Fruit fly (Drosophila melanogaster): ENCODE measurements around the gene RpLP1.
"Not testable (repeated sequence)": the region's sequence is repeated elsewhere in the genome, so short reads cannot be mapped to it uniquely, and the experiment has no call there.

Gene RpLP1

DNA sequence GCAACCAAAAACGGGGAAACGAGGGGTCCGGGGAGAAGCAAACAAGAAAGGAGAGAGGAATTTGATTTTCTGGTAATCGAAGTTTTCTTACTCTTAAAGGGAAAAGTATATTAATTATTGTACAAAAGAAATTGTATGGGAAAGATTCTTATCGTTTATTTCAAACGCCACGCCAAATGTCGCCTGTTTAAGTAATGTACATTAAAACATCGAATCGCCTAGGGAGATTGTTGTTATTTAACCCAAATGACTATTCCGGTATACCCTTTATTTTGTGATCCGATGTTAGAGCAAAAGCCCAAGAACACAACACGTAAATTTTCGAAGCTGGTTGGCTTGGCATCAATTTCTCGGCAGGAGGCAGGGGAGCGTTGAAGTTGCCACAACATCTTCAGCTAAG, 19.6 kb downstream of the RpLP1 start:
- TF ChIP-seq CG17801 (GFP tag; optimal IDR thresholded peaks at IDR 0.05; ENCODE audit: partially characterized antibody), result no peak

dm6 chr2L:440638-441454, 21.1 kb downstream of the RpLP1 start:
- no peak for TF ChIP-seq CG17801 (GFP tag; optimal IDR thresholded peaks at IDR 0.05; ENCODE audit: partially characterized antibody)

- TF ChIP-seq CG17801 (GFP tag; optimal IDR thresholded peaks at IDR 0.05; ENCODE audit: partially characterized antibody), result no peak
Observed at dm6 chr2L:441455-441730, 21.6 kb downstream of the RpLP1 start.

DNA sequence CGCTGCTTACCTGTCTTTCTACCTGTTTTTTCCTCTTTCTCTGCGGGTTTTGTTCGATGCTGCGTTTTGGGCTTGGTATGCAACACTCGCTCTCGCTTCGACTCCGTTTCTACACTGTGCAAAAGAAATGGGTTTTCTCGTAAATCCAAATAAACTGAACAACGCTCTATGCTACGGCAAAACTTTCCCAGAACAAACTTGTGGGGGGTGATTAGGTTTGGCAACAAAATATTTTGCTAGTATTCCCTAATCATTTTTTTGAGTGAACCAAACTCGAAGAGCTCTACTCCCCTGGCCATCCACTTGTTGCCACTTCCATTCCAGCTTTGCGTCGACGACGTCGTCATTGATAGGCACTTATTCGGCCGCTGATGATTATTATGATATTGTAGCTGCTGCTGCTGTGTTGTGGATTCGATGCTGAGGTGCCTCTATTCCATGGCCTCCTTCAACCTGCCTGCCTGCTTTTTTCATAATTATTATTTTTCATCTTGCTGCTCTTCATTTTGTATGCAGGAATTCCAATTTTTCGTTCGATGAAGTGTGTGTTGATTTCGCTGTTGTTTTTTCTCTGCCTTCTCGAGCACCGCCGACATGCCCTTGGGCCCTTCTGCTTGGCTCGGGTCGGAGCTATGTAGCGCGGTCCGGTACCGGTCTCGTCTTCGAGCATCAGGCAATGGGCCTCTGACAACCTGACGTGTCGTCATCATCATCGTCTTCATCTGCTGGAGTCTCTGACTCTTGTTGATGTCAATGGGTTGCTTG, 22.4 kb downstream of the RpLP1 start:
- no peak for TF ChIP-seq CG17801 (GFP tag; optimal IDR thresholded peaks at IDR 0.05; ENCODE audit: partially characterized antibody)

DNA sequence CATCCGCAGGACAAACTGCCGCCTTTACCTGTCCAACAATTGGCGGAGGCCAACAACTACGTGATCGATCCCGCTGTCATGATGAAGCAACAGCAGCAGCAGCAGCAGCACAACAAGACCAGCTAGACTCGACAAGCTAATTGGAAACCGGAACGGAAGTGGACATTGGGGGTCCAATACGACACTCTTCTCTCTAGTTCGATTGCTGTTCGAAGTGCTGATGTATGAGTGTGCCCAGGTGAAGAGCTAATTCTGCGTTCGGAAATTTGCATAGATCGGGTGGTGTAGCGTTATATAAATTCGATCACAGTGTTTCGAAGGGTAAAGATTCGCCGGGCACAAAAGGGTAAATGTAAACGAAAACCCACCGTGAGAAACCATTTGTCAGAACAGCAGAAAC, 27.4 kb downstream of the RpLP1 start:
- TF ChIP-seq CG17801 (GFP tag; optimal IDR thresholded peaks at IDR 0.05; ENCODE audit: partially characterized antibody), result no peak

dm6 chr2L:451705-452472, 32.1 kb downstream of the RpLP1 start:
- no peak for TF ChIP-seq CG17801 (GFP tag; optimal IDR thresholded peaks at IDR 0.05; ENCODE audit: partially characterized antibody)

dm6 chr2L:452872-453271, 33.1 kb downstream of the RpLP1 start, which contains the start of the genes crq and shv:
TSS of gene crq (minus strand) at chr2L:453024.
TSS of gene shv (plus strand) at chr2L:453108.
- TF ChIP-seq CG17801 (GFP tag; optimal IDR thresholded peaks at IDR 0.05; ENCODE audit: partially characterized antibody), result peak; percentile 62

DNA sequence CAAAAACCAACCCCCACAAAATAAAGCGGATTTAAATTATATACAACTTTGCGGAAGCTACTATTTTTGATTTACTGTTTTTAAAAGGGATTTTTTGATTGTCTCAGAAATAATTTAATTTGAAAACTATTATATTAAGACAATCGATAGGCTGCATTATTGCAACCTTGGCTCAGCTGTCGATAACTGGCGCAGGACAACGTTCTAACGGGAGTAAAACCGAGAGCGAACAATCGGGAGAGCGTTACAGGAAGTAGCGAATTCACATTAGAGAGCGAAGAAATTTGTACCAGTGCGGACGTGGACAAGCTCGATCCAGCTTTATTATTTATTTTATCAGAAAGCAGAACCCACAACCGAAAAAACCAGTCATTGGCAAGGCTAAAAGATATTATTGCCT, 35.5 kb downstream of the RpLP1 start, which contains the start of gene CG4133:
Gene CG4133 (plus strand): TSS at position 258 of the 400 bp plus-strand sequence.
- TF ChIP-seq CG17801 (GFP tag; optimal IDR thresholded peaks at IDR 0.05; ENCODE audit: partially characterized antibody), result not testable (repeated sequence)

- TF ChIP-seq CG17801 (GFP tag; optimal IDR thresholded peaks at IDR 0.05; ENCODE audit: partially characterized antibody), result no peak
Observed at dm6 chr2L:455738-456137, 36.0 kb downstream of the RpLP1 start.

DNA sequence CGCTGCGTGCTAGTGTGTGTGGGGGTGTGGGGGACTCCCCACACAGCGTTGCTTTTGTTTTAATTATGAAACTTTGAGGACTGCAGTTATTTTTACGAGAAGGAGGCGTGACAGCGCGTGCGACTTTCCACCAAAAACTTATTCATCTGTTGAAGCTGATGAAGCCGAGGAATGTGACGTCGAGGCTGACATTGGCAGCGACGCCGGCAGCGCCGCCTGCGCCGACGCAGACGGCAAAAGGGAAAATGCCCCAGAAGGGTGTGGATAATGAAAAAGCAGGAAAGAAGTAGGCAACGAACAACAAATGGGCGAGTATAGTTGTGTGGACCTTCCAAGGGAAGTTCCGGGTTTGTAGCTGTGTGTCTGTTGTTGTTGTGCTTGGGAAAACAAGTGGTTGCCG, 47.9 kb downstream of the RpLP1 start:
- TF ChIP-seq CG17801 (GFP tag; optimal IDR thresholded peaks at IDR 0.05; ENCODE audit: partially characterized antibody), result no peak

- peak; percentile 33 for TF ChIP-seq CG17801 (GFP tag; optimal IDR thresholded peaks at IDR 0.05; ENCODE audit: partially characterized antibody)
Observed at dm6 chr2L:468745-469358, 49.1 kb downstream of the RpLP1 start.

dm6 chr2L:469912-470311, 50.2 kb downstream of the RpLP1 start:
- TF ChIP-seq CG17801 (GFP tag; optimal IDR thresholded peaks at IDR 0.05; ENCODE audit: partially characterized antibody), result no peak
